Fruit fly (Drosophila melanogaster): ENCODE measurements around the gene Oseg4.

Oseg4 gene

dm6 chr3L:1738375-1739328 lies 3.1 kb upstream of the Oseg4 start, which contains the start of gene Gk2 (continued):
- TF ChIP-seq Spps (tag; optimal IDR thresholded peaks at IDR 0.05) (no peak), grau (tag; optimal IDR thresholded peaks at IDR 0.05) (no peak), CG16815 (GFP tag; optimal IDR thresholded peaks at IDR 0.05) (no peak), chif (GFP tag; optimal IDR thresholded peaks at IDR 0.05) (no peak), CG8089 (GFP tag; optimal IDR thresholded peaks at IDR 0.05) (no peak), tll (GFP tag; optimal IDR thresholded peaks at IDR 0.05) (no peak), vvl (GFP tag; IDR thresholded peaks at IDR 0.05) (0 out of 2 replicates have a peak, but pooled peaks have one; percentile 28), abd-A (tag; optimal IDR thresholded peaks at IDR 0.05) (peak; percentile 17), Nf-YB (GFP tag; optimal IDR thresholded peaks at IDR 0.05) (peak; percentile 96), CG4404 (GFP tag; IDR thresholded peaks at IDR 0.05) (no peak), CG30403 (GFP tag; optimal IDR thresholded peaks at IDR 0.05) (no peak), CG33557 (GFP tag; optimal IDR thresholded peaks at IDR 0.05) (no peak), CG11695 (GFP tag; IDR thresholded peaks at IDR 0.05) (no peak), CG13424 (tag; optimal IDR thresholded peaks at IDR 0.05) (no peak), pfk (GFP tag; optimal IDR thresholded peaks at IDR 0.05) (no peak), CG18619 (GFP tag; optimal IDR thresholded peaks at IDR 0.05) (no peak), CG42726 (GFP tag; IDR thresholded peaks at IDR 0.05; ENCODE audit: partially characterized antibody) (no peak), kni (GFP tag; optimal IDR thresholded peaks at IDR 0.05) (no peak), unc-4 (GFP tag; IDR thresholded peaks at IDR 0.05; ENCODE audit: partially characterized antibody) (peak; percentile 49; the same call in 1 of the 2 replicates), CG17912 (GFP tag; optimal IDR thresholded peaks at IDR 0.05) (no peak), Doc2 (GFP tag; IDR thresholded peaks at IDR 0.05) (no peak), gro (GFP tag; optimal IDR thresholded peaks at IDR 0.05) (no peak), bigmax (GFP tag; optimal IDR thresholded peaks at IDR 0.05) (no peak), Fer3 (tag; optimal IDR thresholded peaks at IDR 0.05) (peak; percentile 5), Abd-B (GFP tag; optimal IDR thresholded peaks at IDR 0.05) (peak; percentile 44), danr (GFP tag; IDR thresholded peaks at IDR 0.05) (no peak), CG7928 (GFP tag; optimal IDR thresholded peaks at IDR 0.05) (no peak), ato (GFP tag; IDR thresholded peaks at IDR 0.05; ENCODE audit: partially characterized antibody) (no peak), Dip2 (GFP tag; IDR thresholded peaks at IDR 0.05) (no peak), gem (tag; optimal IDR thresholded peaks at IDR 0.05) (no peak), CG10366 (GFP tag; IDR thresholded peaks at IDR 0.05) (no peak), CG3847 (GFP tag; IDR thresholded peaks at IDR 0.05) (peak; percentile 40), CG6813 (GFP tag; optimal IDR thresholded peaks at IDR 0.05) (no peak), Rfx (GFP tag; IDR thresholded peaks at IDR 0.05) (peak; percentile 32; the same call in 1 of the 2 replicates), gsb (GFP tag; IDR thresholded peaks at IDR 0.05) (no peak), NfI (GFP tag; optimal IDR thresholded peaks at IDR 0.05) (no peak), Myb (GFP tag; optimal IDR thresholded peaks at IDR 0.05) (peak; percentile 58), CG4730 (GFP tag; IDR thresholded peaks at IDR 0.05) (no peak), btn (GFP tag; optimal IDR thresholded peaks at IDR 0.05) (no peak), h (optimal IDR thresholded peaks at IDR 0.05) (no peak), Aef1 (GFP tag; IDR thresholded peaks at IDR 0.05) (no peak), pb (GFP tag; optimal IDR thresholded peaks at IDR 0.05) (no peak), CG14050 (GFP tag; IDR thresholded peaks at IDR 0.05) (no peak), Pdp1 (GFP tag; optimal IDR thresholded peaks at IDR 0.05) (peak in 1 of 2 experiments; percentile 52), sna (GFP tag; IDR thresholded peaks at IDR 0.05; ENCODE audit: partially characterized antibody) (peak; percentile 31; the same call in 1 of the 2 replicates), unpg (GFP tag; optimal IDR thresholded peaks at IDR 0.05) (no peak), prd (optimal IDR thresholded peaks at IDR 0.05) (no peak), prd (GFP tag; IDR thresholded peaks at IDR 0.05) (no peak), jigr1 (GFP tag; IDR thresholded peaks at IDR 0.05) (no peak)
